Worm (Caenorhabditis elegans): Measurements from ENCODE around the gene srw-55.

DNA sequence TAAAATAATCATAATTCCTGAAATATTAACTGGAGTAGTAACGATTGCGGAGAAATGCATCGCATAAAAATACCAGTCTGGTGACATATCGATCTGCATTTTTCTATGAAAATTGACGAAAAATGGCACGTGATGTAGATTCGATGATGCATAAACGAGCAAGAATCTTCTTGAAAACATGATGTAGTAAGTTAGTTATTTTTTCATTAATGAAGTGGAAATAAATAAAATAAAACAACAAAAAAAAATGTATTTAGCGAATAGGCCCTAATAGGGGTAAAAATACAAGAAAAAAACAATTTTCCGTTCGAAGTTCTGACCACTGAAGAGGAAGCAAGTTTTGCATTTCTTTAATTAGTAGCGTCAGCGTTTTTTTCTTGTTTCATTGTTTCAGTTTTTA, 25.0 kb upstream of the srw-55 start, which contains the start of gene sri-2:
- TF ChIP-seq ama-1 (optimal IDR thresholded peaks at IDR 0.05), result no peak
- no peak for TF ChIP-seq hmbx-1 (tag; optimal IDR thresholded peaks at IDR 0.05)
- no peak for TF ChIP-seq flt-1 (GFP tag; IDR thresholded peaks at IDR 0.05)
- no peak for TF ChIP-seq scrt-1 (GFP tag; IDR thresholded peaks at IDR 0.05)
- no peak for TF ChIP-seq tbx-11 (GFP tag; IDR thresholded peaks at IDR 0.05)
- TF ChIP-seq hmg-4 (GFP tag; optimal IDR thresholded peaks at IDR 0.05), result no peak
- TF ChIP-seq ets-7 (tag; optimal IDR thresholded peaks at IDR 0.05), result no peak
- TF ChIP-seq tra-4 (tag; optimal IDR thresholded peaks at IDR 0.05), result no peak
- no peak for TF ChIP-seq ceh-36 (tag; optimal IDR thresholded peaks at IDR 0.05)
- no peak for TF ChIP-seq B0310.2 (tag; optimal IDR thresholded peaks at IDR 0.05)
- TF ChIP-seq F13C5.2 (tag; optimal IDR thresholded peaks at IDR 0.05), result no peak
- no peak for TF ChIP-seq sea-1 (GFP tag; conservative IDR thresholded peaks at IDR 0.05)
- TF ChIP-seq hnd-1 (tag; optimal IDR thresholded peaks at IDR 0.05), result no peak

Data from whole organism, early embryonic.